Fruit fly (Drosophila melanogaster) whole organism, embryonic: ENCODE results near the gene Mal-B2.

Experiments
- ATbp ChIP-seq: fragments of 200-800 bp; sonication (Bioruptor generic); optimal IDR thresholded peaks from 2 replicates; lab custom pipeline; 2017; ENCODE audit warnings: missing biosample characterization, mild to moderate bottlenecking, missing genetic modification characterization, missing genetic modification reagents
- Ada2b ChIP-seq: fragments of 200-800 bp; sonication (Bioruptor generic); IDR thresholded peaks from 2 replicates; pipeline ENCODE4 v1.3.6; 2022; ENCODE audit warnings: missing biosample characterization, missing genetic modification characterization
- Atf-2 ChIP-seq: fragments of 200-800 bp; sonication (Bioruptor generic); optimal IDR thresholded peaks from 2 replicates; lab custom pipeline; 2016; ENCODE audit warnings: missing biosample characterization, missing genetic modification characterization
- B-H1 ChIP-seq: fragments of 200-800 bp; sonication (Bioruptor generic); IDR thresholded peaks from 3 replicates; pipeline ENCODE4 v1.3.6; 2022; ENCODE audit warnings: missing biosample characterization, missing genetic modification characterization
- CG12071 ChIP-seq: fragments of 200-800 bp; sonication (Bioruptor generic); optimal IDR thresholded peaks from 3 replicates; lab custom pipeline; 2018; ENCODE audit warnings: missing biosample characterization, mild to moderate bottlenecking, missing genetic modification characterization
- CG12219 ChIP-seq: fragments of 200-800 bp; sonication (Bioruptor generic); optimal IDR thresholded peaks from 3 replicates; lab custom pipeline; 2018; ENCODE audit warnings: missing biosample characterization, mild to moderate bottlenecking, missing genetic modification characterization
- CG1233 ChIP-seq: fragments of 200-800 bp; sonication (Bioruptor generic); optimal IDR thresholded peaks from 4 replicates; lab custom pipeline; 2018; ENCODE audit warnings: missing biosample characterization, mild to moderate bottlenecking, missing genetic modification characterization
- CG13424 ChIP-seq: fragments of 200-800 bp; sonication (Bioruptor generic); optimal IDR thresholded peaks from 2 replicates; lab custom pipeline; 2019; ENCODE audit warnings: missing biosample characterization, mild to moderate bottlenecking, missing genetic modification characterization, moderate library complexity
- CG15011 ChIP-seq: fragments of 200-800 bp; sonication (Bioruptor generic); optimal IDR thresholded peaks from 3 replicates; lab custom pipeline; 2018; ENCODE audit warnings: missing biosample characterization, mild to moderate bottlenecking, missing genetic modification characterization
- CG1529 ChIP-seq: fragments of 200-800 bp; sonication (Bioruptor generic); optimal IDR thresholded peaks from 3 replicates; lab custom pipeline; 2018; ENCODE audit warnings: missing biosample characterization, missing genetic modification characterization
- CG1647 ChIP-seq: fragments of 200-800 bp; sonication (Bioruptor generic); optimal IDR thresholded peaks from 3 replicates; lab custom pipeline; 2016; ENCODE audit warnings: missing biosample characterization, missing genetic modification characterization
- CG17802 ChIP-seq: fragments of 200-800 bp; sonication (Bioruptor generic); optimal IDR thresholded peaks from 2 replicates; lab custom pipeline; 2018; ENCODE audit warnings: missing biosample characterization, mild to moderate bottlenecking, missing genetic modification characterization, moderate library complexity
- CG18764 ChIP-seq: fragments of 200-800 bp; sonication (Bioruptor generic); optimal IDR thresholded peaks from 3 replicates; lab custom pipeline; 2016; ENCODE audit warnings: missing biosample characterization, missing genetic modification characterization
- CG32532 ChIP-seq: fragments of 200-800 bp; sonication (Bioruptor generic); IDR thresholded peaks from 2 replicates; pipeline ENCODE4 v1.3.6; 2022; ENCODE audit warnings: missing biosample characterization, missing genetic modification characterization
- CG8281 ChIP-seq: fragments of 200-800 bp; sonication (Bioruptor generic); optimal IDR thresholded peaks from 2 replicates; lab custom pipeline; 2018; ENCODE audit warnings: missing biosample characterization, mild to moderate bottlenecking, missing genetic modification characterization, moderate library complexity
- CG9609 ChIP-seq: fragments of 200-800 bp; sonication (Bioruptor generic); optimal IDR thresholded peaks from 3 replicates; lab custom pipeline; 2016; ENCODE audit warnings: missing biosample characterization, missing genetic modification characterization
- CHES-1-like ChIP-seq: fragments of 200-800 bp; sonication (Bioruptor generic); optimal IDR thresholded peaks from 2 replicates; lab custom pipeline; 2016; ENCODE audit warnings: missing biosample characterization, missing genetic modification characterization
- D19A ChIP-seq: fragments of 200-800 bp; optimal IDR thresholded peaks from 3 replicates; lab custom pipeline; 2019; ENCODE audit warnings: missing biosample characterization, mild to moderate bottlenecking, missing genetic modification characterization, moderate library complexity
- E2f2 ChIP-seq: fragments of 200-800 bp; sonication (Bioruptor generic); IDR thresholded peaks from 2 replicates; pipeline ENCODE4 v1.3.6; 2022; ENCODE audit warnings: missing biosample characterization, missing genetic modification characterization
- Ets97D ChIP-seq: fragments of 200-800 bp; sonication (Bioruptor generic); optimal IDR thresholded peaks from 3 replicates; lab custom pipeline; 2016; ENCODE audit warnings: missing biosample characterization, missing genetic modification characterization
- H15 ChIP-seq: fragments of 200-800 bp; sonication (Bioruptor generic); IDR thresholded peaks from 3 replicates; pipeline ENCODE4 v1.3.6; 2022; ENCODE audit warnings: missing biosample characterization, missing genetic modification characterization
- Hmr ChIP-seq: fragments of 200-800 bp; sonication (Bioruptor generic); optimal IDR thresholded peaks from 3 replicates; lab custom pipeline; 2017; ENCODE audit warnings: mild to moderate bottlenecking, missing biosample characterization, missing genetic modification reagents, missing genetic modification characterization
- Hmx ChIP-seq: fragments of 200-800 bp; sonication (Bioruptor generic); optimal IDR thresholded peaks from 2 replicates; lab custom pipeline; 2016; ENCODE audit warnings: missing biosample characterization, missing genetic modification characterization
- Lpt ChIP-seq: fragments of >200 bp; optimal IDR thresholded peaks from 2 replicates; lab custom pipeline; 2018; ENCODE audit warnings: missing biosample characterization, missing genetic modification characterization
- Meics ChIP-seq: fragments of 200-800 bp; sonication (Bioruptor generic); optimal IDR thresholded peaks from 2 replicates; lab custom pipeline; 2017; ENCODE audit warnings: missing biosample characterization, mild to moderate bottlenecking, missing genetic modification characterization
- NK7.1 ChIP-seq: fragments of 200-800 bp; sonication (Bioruptor generic); optimal IDR thresholded peaks from 3 replicates; lab custom pipeline; 2016; ENCODE audit warnings: missing biosample characterization, missing genetic modification characterization
- Pdp1 ChIP-seq, 2 experiments: fragments of 200-800 bp; sonication (Bioruptor generic); optimal IDR thresholded peaks; 3 replicates each; lab custom pipeline; 2016; ENCODE audit warnings: missing biosample characterization in 2 of 2, missing genetic modification characterization in 2 of 2, mild to moderate bottlenecking in 1 of 2, moderate library complexity in 1 of 2
- Poxn ChIP-seq: fragments of 200-800 bp; sonication (Bioruptor generic); IDR thresholded peaks from 2 replicates; pipeline ENCODE4 v1.3.6; 2022; ENCODE audit warnings: missing biosample characterization, missing genetic modification characterization
- Taf1 ChIP-seq: fragments of 200-800 bp; sonication (Bioruptor generic); IDR thresholded peaks from 2 replicates; pipeline ENCODE4 v1.3.6; 2022; ENCODE audit warnings: missing biosample characterization, missing genetic modification characterization
- Xbp1 ChIP-seq: fragments of 200-800 bp; sonication (Bioruptor generic); optimal IDR thresholded peaks from 3 replicates; lab custom pipeline; 2016; ENCODE audit warnings: missing biosample characterization, mild to moderate bottlenecking, missing genetic modification characterization
- amos ChIP-seq: fragments of 200-800 bp; sonication (Bioruptor generic); IDR thresholded peaks from 2 replicates; pipeline ENCODE4 v1.3.6; 2022; ENCODE audit warnings: missing biosample characterization, missing genetic modification characterization; ENCODE audit not compliant: partially characterized antibody
- bsh ChIP-seq, 2 experiments: fragments of 200-800 bp; sonication (Bioruptor generic); optimal IDR thresholded peaks; 2 replicates each; lab custom pipeline; 2017 to 2018; ENCODE audit warnings: mild to moderate bottlenecking in 2 of 2, missing biosample characterization in 2 of 2, missing genetic modification characterization in 2 of 2, moderate library complexity in 1 of 2
- chn ChIP-seq: fragments of 200-800 bp; sonication (Bioruptor generic); optimal IDR thresholded peaks from 2 replicates; lab custom pipeline; 2016; ENCODE audit warnings: missing biosample characterization, missing genetic modification characterization
- crp ChIP-seq, 2 experiments: fragments of 200-800 bp; sonication (Bioruptor generic); optimal IDR thresholded peaks; 2 replicates in 1 of 2; 3 replicates in 1 of 2; lab custom pipeline; 2017; ENCODE audit warnings: missing biosample characterization in 2 of 2, missing genetic modification characterization in 2 of 2, mild to moderate bottlenecking in 1 of 2, moderate library complexity in 1 of 2
- danr ChIP-seq: fragments of 200-800 bp; sonication (Bioruptor generic); IDR thresholded peaks from 2 replicates; pipeline ENCODE4 v1.3.6; 2022; ENCODE audit warnings: missing biosample characterization, missing genetic modification characterization
- dimm ChIP-seq: fragments of 200-800 bp; sonication (Bioruptor generic); IDR thresholded peaks from 2 replicates; pipeline ENCODE4 v1.3.6; 2022; ENCODE audit warnings: missing biosample characterization, missing genetic modification characterization
- dpn ChIP-seq, 2 experiments: fragments of 200-800 bp; sonication (Bioruptor generic); optimal IDR thresholded peaks; 3 replicates each; lab custom pipeline; 2016; ENCODE audit warnings: missing biosample characterization in 2 of 2, missing genetic modification characterization in 2 of 2
- esg ChIP-seq: fragments of 200-800 bp; sonication (Bioruptor generic); conservative IDR thresholded peaks from 2 replicates; pipeline ENCODE4 v1.3.6; 2022; ENCODE audit warnings: missing biosample characterization, missing genetic modification characterization
- fd3F ChIP-seq: fragments of 200-800 bp; sonication (Bioruptor generic); optimal IDR thresholded peaks from 2 replicates; lab custom pipeline; 2018; ENCODE audit warnings: missing biosample characterization, mild to moderate bottlenecking, missing genetic modification characterization, moderate library complexity
- fu2 ChIP-seq: fragments of 200-800 bp; sonication (Bioruptor generic); optimal IDR thresholded peaks from 2 replicates; lab custom pipeline; 2016; ENCODE audit warnings: missing biosample characterization, missing genetic modification characterization
- gce ChIP-seq: fragments of 200-800 bp; sonication (Bioruptor generic); IDR thresholded peaks from 3 replicates; pipeline ENCODE4 v1.3.6; 2022; ENCODE audit warnings: missing biosample characterization, missing genetic modification characterization
- gt ChIP-seq: fragments of 200-800 bp; sonication (Bioruptor generic); IDR thresholded peaks from 2 replicates; pipeline ENCODE4 v1.3.6; 2022; ENCODE audit warnings: missing biosample characterization, missing genetic modification characterization
- hkb ChIP-seq, 2 experiments: fragments of 200-800 bp in 1 of 2; fragments of >200 bp in 1 of 2; sonication (Bioruptor generic) in 1 of 2; IDR thresholded peaks in 1 of 2; optimal IDR thresholded peaks in 1 of 2; 2 replicates each; pipeline versions ENCODE4 v1.3.6 to Lab custom; 2017 to 2022; ENCODE audit warnings: missing biosample characterization in 1 of 2, missing genetic modification characterization in 1 of 2
- luna ChIP-seq: fragments of 200-800 bp; sonication (Bioruptor generic); optimal IDR thresholded peaks from 2 replicates; lab custom pipeline; 2016; ENCODE audit warnings: missing biosample characterization, missing genetic modification characterization
- pan ChIP-seq, 4 experiments: fragments of >200 bp in 3 of 4; fragments of 200-800 bp in 1 of 4; sonication (Bioruptor generic) in 1 of 4; optimal IDR thresholded peaks in 3 of 4; IDR thresholded peaks in 1 of 4; 2 replicates each; pipeline versions ENCODE4 v1.3.6 to Lab custom; 2017 to 2022; ENCODE audit warnings: missing biosample characterization in 2 of 4, missing genetic modification characterization in 2 of 4, mixed read lengths in 1 of 4
- rib ChIP-seq: fragments of 200-800 bp; sonication (Bioruptor generic); IDR thresholded peaks from 2 replicates; pipeline ENCODE4 v1.3.6; 2022; ENCODE audit warnings: missing biosample characterization, missing genetic modification characterization
- sens ChIP-seq: fragments of 200-800 bp; sonication (Bioruptor generic); peaks from one replicate; lab custom pipeline; 2016; ENCODE audit warnings: missing biosample characterization, missing genetic modification characterization
- stwl ChIP-seq: fragments of 200-800 bp; sonication (Bioruptor generic); optimal IDR thresholded peaks from 3 replicates; lab custom pipeline; 2018; ENCODE audit warnings: missing biosample characterization, mild to moderate bottlenecking, missing genetic modification characterization, moderate library complexity
- tll ChIP-seq, 2 experiments: fragments of 200-800 bp in 1 of 2; fragments of >200 bp in 1 of 2; sonication (Bioruptor generic) in 1 of 2; optimal IDR thresholded peaks; 2 replicates each; lab custom pipeline; 2017 to 2019; ENCODE audit warnings: missing biosample characterization in 2 of 2, missing genetic modification characterization in 2 of 2, mild to moderate bottlenecking in 1 of 2, moderate library complexity in 1 of 2
- zfh2 ChIP-seq: fragments of 200-800 bp; sonication (Bioruptor generic); optimal IDR thresholded peaks from 2 replicates; lab custom pipeline; 2016; ENCODE audit warnings: missing biosample characterization, missing genetic modification characterization

Gene Mal-B2

DNA sequence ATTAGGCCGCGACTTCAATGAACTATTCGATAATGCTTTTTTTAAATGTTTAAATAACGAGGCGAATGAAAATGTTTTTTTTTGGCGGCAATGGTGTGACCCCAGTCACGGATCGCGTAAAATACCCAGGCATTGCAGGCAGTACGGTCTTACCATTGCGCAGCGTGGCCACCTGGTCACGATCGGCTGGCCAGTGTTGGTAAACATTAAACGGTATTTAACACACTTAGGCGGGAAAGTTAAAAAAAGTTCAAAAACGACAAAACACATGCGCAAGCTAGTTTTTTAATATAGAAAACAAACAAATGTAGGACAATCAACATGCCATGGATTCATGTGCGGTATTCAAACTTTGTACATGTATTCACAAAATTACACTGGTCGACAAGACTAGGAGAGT lies 20.5 kb upstream of the Mal-B2 start, which contains the start of gene esc (continued):
- TF ChIP-seq Xbp1 (GFP tag; lab: Kevin White, UChicago) (peak; percentile 27), B-H1 (GFP tag; lab: Robert Waterston, UW) (no peak), rib (GFP tag; lab: Robert Waterston, UW) (no peak), chn (GFP tag; lab: Kevin White, UChicago) (no peak), crp (GFP tag; optimal IDR thresholded peaks at IDR 0.05; lab: Kevin White, UChicago) (peak in 1 of 2 experiments; percentile 25), danr (GFP tag; lab: Robert Waterston, UW) (no peak), CG32532 (GFP tag; lab: Robert Waterston, UW) (no peak), NK7.1 (GFP tag; lab: Kevin White, UChicago) (no peak), sens (peak; percentile 77), CG13424 (tag; lab: Kevin White, UChicago) (no peak), Hmx (GFP tag; lab: Kevin White, UChicago) (no peak), bsh (GFP tag; optimal IDR thresholded peaks at IDR 0.05; lab: Kevin White, UChicago) (no peak), Lpt (GFP tag; lab: Kevin White, UChicago) (no peak), CG17802 (tag; lab: Kevin White, UChicago) (no peak), CG15011 (GFP tag; lab: Kevin White, UChicago) (no peak), ATbp (no peak), zfh2 (GFP tag; lab: Kevin White, UChicago) (peak; percentile 53), CG12071 (no peak), Hmr (GFP tag; lab: Kevin White, UChicago) (peak; percentile 38), luna (no peak), CG1647 (GFP tag; lab: Kevin White, UChicago) (no peak), CG12219 (no peak), Atf-2 (GFP tag; lab: Kevin White, UChicago) (no peak), CG8281 (tag; lab: Kevin White, UChicago) (no peak), Meics (GFP tag; lab: Kevin White, UChicago) (no peak), esg (no peak), gce (no peak), CG9609 (peak; percentile 49), Ada2b (no peak), pan (optimal IDR thresholded peaks at IDR 0.05; lab: Kevin White, UChicago) (no peak), pan (GFP tag; optimal IDR thresholded peaks at IDR 0.05 in 1 of 2, IDR thresholded peaks at IDR 0.05 in 1 of 2) (no peak), E2f2 (GFP tag; lab: Robert Waterston, UW) (peak; percentile 99), tll (GFP tag; optimal IDR thresholded peaks at IDR 0.05; lab: Kevin White, UChicago) (no peak), CG18764 (GFP tag; lab: Kevin White, UChicago) (peak; percentile 2), CHES-1-like (peak; percentile 39), Taf1 (GFP tag; lab: Robert Waterston, UW) (no peak), CG1529 (no peak), Pdp1 (GFP tag; optimal IDR thresholded peaks at IDR 0.05; lab: Kevin White, UChicago) (peak in 1 of 2 experiments; percentile 30), fu2 (peak; percentile 3), stwl (peak; percentile 98), dimm (GFP tag; lab: Robert Waterston, UW) (no peak), fd3F (no peak), D19A (tag; lab: Kevin White, UChicago) (no peak), dpn (GFP tag; optimal IDR thresholded peaks at IDR 0.05; lab: Kevin White, UChicago) (peak; percentile 41 to 48), Poxn (GFP tag; lab: Robert Waterston, UW) (no peak), amos (GFP tag; lab: Robert Waterston, UW) (peak; percentile 50), gt (no peak), H15 (GFP tag; lab: Robert Waterston, UW) (no peak), hkb (optimal IDR thresholded peaks at IDR 0.05; lab: Kevin White, UChicago) (peak; percentile 9), hkb (GFP tag; IDR thresholded peaks at IDR 0.05; lab: Robert Waterston, UW) (no peak), Ets97D (GFP tag; lab: Kevin White, UChicago) (peak; percentile 89), CG1233 (GFP tag; lab: Kevin White, UChicago) (no peak)
